Worm (Caenorhabditis elegans) whole organism, dauer: Measurements from ENCODE around the gene F26G1.11.

Experiments used
- unc-62 ChIP-seq: sonication (generic microtip); optimal IDR thresholded peaks from 2 replicates; lab custom pipeline; 2017; ENCODE audit warnings: missing biosample characterization, missing genetic modification reagents, missing genetic modification characterization

Gene F26G1.11

DNA sequence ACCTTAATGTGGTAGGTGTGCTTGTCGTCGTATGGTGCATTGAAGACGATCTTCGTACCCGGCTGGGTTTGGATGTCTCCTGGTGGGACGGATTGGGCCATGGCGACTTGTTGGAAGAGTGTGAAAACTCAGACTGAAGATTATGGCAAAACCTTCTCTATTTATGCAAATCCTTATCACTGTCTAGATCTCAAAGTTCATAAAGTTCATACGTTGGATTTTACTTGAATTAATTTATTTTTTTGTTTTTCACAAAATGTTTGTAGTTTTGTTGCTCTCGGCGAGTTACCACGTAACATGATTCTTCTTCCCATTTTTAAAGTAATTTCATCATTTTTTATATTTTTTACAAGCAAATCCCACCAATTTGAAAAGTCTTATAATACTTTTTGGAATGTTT is 9.2 kb downstream of the F26G1.11 start, which contains the start of gene msp-3:
TSS of gene msp-3 (minus strand) at position 101 of the 400 bp plus-strand sequence.
- TF ChIP-seq unc-62 (GFP tag; lab: Kevin White, UChicago): no peak

DNA sequence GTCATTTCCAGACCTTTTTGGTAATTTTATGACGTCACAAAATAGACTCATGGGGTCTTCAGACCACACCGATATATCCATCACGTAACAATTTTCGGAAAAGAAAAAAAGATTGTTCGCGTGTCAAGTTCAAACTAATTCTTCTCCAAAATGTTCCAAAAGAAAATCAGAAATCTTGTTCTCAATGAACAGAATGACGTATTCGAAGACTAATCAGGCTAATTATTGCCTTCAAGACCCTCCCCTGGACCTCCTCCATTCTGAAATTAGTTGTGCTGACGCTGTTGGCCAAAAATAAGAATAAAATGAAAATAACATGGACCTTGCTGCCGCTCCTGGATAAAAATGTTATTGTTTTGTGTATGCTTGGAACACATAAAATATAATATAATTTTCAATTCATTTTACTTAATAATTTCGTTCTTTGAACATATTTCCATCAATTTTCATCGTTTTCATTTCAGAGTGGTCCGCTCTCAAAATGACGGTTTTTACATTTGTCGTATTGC is 13.0 kb downstream of the F26G1.11 start, which contains the start of gene F26G1.15:
TSS of gene F26G1.15 (plus strand) at position 459 of the 509 bp plus-strand sequence.
- TF ChIP-seq unc-62 (GFP tag; lab: Kevin White, UChicago): no peak

DNA sequence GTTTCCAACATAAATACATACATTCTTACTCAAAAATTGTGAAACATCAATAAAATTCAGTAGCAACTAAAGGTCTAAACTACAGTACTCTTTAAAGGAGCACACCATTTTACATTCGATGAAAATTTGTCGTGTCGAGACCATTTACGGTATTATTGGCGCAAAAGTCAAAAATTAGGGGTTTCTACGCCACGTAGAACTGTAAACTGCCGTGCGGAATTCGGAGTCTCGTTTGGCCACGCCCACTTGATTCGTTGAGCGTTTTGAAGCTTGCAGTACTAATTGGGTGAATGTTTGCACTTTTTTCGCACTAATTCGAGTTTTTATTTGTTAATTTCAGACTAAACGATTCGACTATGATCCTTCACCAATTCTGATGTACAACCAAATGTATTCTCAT is 13.8 kb downstream of the F26G1.11 start:
- no peak for TF ChIP-seq unc-62 (GFP tag; lab: Kevin White, UChicago)

DNA sequence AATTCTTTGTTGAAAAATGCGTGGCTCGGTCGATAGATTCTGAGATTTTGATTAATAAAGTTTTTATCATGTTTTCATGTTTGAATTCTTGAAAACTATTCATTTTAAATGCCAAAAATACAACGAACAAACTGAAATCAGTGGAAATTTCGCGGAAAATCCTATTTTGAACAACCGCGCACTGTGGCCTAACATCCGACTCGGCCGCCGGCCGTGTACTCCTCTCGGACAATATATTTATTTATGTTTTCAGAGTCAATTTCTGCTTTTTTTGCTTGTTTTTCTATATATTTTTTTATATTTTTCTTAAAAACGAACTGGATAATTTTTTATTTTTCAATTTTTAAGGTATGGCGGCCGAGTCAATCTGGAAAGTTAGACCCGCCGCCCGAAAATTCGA is 14.3 kb downstream of the F26G1.11 start, which contains the start of gene F26G1.1:
TSS of gene F26G1.1 (plus strand) at position 347 of the 400 bp plus-strand sequence.
- no peak for TF ChIP-seq unc-62 (GFP tag; lab: Kevin White, UChicago)

DNA sequence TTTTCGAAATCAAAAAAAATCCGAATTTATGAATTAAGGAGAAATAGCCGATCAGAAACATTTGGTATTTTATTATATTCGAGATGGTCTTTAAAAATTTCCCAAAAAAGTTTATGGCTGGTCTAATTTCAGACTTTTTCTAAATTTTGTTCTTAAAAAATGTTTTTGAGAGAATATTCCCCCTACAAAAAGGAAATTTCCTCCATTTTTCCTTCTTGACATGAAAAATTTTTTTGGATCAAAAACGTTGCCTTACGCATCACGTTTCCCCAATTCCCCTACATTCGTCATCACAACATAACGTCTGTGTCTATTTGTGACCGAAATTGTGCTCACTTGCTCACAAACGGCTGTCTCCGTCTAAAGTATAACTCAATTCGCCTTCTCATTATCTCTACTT is 16.4 kb downstream of the F26G1.11 start:
- no peak for TF ChIP-seq unc-62 (GFP tag; lab: Kevin White, UChicago)

DNA sequence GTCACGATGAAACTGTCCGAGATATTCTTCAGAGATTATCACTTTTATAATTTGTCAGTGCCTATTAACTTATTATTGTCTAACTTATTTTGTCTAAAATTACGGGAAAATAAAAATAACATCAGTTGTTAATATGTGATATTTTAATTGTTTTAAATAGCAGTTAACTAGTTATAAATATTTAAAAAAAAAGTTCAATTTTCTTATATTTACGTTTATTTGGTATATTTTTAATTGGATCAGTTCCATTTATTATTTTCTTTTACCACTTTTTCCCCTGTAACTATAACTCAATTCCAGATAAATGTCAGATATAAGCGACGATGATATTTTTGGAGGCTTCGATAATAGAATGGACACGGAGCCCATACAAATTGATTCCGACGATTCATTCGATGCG is 18.5 kb downstream of the F26G1.11 start, which contains the start of gene C33F10.4:
TSS of gene C33F10.4 (plus strand) at position 301 of the 400 bp plus-strand sequence.
- TF ChIP-seq unc-62 (GFP tag; lab: Kevin White, UChicago): no peak

DNA sequence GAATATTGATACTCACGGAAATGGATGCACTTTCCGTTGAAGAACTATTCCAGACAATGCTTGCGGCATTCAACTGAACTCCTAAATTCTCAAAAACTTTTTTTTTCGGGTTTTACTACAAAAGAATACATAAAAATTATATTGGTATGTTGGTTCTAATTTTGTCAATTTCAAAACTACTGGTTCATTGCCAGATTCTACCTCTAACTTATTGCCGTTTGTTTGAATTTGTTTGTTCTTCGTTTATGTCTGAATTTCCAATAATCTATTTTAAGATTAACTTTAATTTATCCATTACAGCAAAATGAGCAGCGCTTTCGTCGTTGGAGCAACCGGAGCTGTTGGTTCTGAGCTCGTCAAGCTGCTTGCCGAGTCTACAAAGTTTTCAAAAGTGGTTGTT is 20.1 kb downstream of the F26G1.11 start, which contains the start of gene C33F10.14:
TSS of gene C33F10.14 (plus strand) at position 301 of the 400 bp plus-strand sequence.
- no peak for TF ChIP-seq unc-62 (GFP tag; lab: Kevin White, UChicago)

DNA sequence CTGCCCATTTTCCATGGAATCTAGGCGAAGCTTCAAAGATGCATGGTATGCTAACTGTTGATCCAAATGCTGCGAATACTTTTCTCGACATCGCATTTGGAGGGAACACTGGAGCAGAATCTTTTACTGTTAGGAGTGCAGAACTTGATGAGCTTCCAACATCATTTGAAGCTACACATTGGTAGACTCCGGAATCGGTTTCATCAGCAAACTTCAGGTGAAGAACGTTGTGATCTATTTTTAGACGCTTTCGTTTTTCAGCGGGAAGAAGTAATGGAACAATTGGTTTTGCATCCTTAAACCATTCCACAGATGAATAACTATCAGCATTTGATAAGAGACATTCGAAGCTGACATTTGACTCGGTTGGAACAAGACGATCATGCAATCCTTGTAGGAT is 23.6 kb downstream of the F26G1.11 start:
- TF ChIP-seq unc-62 (GFP tag; lab: Kevin White, UChicago): no peak

DNA sequence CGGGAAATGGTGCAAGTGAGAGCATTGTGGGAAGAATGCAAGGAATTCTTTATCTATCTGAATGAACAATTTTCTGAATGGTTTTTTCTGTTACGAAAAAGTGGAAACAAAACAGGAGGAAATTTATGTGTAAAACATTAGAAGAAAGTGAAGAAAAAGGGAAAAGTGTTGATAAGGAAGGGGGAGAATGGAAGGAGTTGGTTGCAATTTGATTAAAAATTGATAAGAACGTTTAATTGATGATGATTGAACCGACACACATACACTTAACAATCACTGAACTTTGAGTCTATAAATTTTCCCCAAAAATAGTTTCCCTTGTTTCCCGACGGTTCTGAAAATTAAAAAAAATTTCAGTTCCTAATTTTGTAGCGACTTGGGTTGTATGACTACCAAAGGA is 26.0 kb downstream of the F26G1.11 start:
- no peak for TF ChIP-seq unc-62 (GFP tag; lab: Kevin White, UChicago)

DNA sequence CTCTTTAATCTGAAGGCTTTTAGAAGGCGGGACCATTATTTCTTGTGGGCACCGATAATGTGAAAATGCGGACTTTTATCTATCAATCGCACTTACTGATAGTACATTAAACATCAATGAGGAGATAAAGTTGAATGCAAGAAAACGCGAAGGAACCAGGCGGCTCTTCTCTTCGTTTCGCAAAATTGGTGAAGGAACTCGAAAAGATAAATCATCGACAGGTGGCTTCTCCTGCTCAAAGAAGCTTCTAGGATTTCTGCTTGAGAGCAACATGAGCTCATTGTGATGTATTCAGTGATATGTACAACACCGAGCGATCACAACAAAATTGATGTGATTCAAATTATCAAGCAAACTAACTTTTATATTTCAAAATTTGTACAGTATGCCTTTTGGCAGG is 28.9 kb downstream of the F26G1.11 start:
- TF ChIP-seq unc-62 (GFP tag; lab: Kevin White, UChicago): no peak

DNA sequence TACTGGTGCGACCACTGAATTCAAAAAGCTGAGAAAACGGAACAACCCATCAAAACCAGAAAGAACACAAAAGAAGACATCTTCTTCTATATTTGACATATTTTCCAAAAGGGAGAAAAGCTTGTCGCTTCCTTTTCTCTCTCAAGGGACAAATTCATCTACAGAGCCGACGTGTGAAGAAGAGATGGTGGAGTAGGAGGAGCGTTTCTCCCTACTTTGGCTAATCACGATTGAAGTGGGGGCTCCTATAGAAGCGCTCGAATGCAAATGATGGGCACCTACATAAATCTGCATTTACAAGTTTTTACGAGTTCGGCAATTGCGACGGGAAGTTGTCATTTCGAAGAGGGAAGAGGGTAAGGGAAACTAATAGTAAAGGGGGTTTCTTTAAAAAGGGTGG is 29.3 kb downstream of the F26G1.11 start:
- TF ChIP-seq unc-62 (GFP tag; lab: Kevin White, UChicago): no peak

DNA sequence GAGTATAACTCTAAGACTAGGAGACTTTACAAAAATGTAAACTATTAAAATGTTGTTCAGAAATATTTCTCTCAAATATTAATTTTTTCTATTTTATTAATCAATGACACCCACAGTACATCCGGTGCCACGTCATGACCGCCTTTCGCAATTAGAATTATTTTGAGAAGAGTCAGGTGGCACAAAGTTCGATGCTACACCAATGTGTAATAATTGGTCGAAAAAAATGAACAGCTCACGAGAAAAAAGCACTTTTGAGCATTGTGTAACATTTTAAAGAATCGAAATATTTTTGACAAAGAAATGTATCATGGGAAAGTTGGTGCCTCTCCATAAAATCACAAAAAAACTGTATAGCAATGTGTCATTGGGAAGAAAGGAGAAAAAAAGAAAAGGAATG is 29.8 kb downstream of the F26G1.11 start:
- no peak for TF ChIP-seq unc-62 (GFP tag; lab: Kevin White, UChicago)

DNA sequence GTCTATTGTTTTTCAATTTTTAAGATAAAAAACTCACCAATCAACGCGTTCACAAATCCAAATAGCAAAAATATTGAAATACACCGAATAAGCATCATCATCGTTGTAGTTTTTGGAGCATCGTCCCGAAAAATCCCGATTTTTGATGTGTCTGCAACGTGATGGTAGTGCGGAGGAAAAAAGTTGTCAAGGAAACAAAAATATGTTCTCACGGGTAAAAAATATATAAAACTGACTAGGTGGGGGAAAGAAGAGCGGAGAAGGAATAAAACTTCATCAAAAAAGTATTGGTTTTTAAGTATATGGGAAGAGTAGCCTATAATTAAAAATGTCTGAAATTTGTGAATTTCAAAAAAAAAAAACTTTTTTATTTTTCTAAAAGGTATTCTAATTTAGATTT is 35.0 kb downstream of the F26G1.11 start, which contains the start of gene rig-6:
TSS of gene rig-6 (minus strand) at position 101 of the 400 bp plus-strand sequence.
- TF ChIP-seq unc-62 (GFP tag; lab: Kevin White, UChicago): no peak

DNA sequence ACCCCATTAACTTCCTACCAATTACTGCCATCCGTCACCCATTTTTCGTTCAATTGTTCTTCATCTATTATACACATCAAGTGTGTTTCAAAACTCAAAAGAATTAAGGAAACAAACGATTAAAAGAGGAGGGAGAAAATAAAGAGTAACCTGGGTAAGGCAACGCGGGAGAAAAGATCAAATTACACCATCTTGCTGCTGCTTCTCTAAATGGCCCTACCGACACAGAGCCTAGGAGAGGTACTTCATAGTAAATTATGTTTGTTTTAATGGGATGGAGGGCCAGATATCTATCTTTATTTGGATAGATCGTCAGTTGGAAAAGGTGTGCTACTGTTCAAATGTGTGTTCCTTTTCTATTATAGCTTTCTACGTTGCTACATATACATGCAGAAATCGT is 38.4 kb downstream of the F26G1.11 start:
- TF ChIP-seq unc-62 (GFP tag; lab: Kevin White, UChicago): no peak

DNA sequence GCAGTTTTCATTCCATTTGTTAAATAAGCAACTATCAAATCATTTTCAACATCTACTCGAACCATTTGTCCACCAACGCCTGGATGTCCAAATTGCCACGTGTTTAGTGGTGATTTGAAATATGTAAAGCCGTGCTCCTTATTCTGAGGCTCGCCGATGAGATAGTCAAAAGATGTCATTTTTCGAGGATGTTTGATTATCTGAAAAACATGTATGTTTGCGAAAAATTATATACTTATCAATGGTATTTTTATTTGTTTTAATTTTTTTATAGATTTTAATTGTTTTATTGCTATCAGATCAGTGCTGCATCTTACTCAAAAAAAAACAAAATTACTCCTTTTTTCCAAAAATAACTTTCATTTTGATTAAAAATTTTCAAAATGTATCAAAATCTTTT is 41.8 kb downstream of the F26G1.11 start:
- TF ChIP-seq unc-62 (GFP tag; lab: Kevin White, UChicago): no peak

DNA sequence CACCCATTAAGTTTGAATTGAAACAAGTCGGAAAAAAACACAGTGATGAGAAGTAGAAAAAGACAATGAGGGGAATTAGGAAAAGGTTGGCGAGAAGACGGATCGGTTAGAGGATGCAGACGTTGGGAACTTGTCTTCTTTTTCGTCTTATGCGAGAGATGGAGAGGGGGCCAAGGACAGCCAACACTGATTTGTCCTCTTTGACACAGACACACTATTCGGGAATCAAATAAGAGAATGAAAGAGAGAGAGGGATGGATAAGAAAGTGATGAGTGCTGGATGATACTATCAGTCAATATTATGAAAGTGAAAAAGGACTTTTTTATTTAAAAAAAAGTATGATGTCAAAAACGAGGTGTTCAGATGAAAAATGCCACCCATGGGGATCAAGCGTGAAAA is 44.8 kb downstream of the F26G1.11 start, which contains the start of gene lact-5:
TSS of gene lact-5 (minus strand) at position 1 of the 400 bp plus-strand sequence.
- no peak for TF ChIP-seq unc-62 (GFP tag; lab: Kevin White, UChicago)

DNA sequence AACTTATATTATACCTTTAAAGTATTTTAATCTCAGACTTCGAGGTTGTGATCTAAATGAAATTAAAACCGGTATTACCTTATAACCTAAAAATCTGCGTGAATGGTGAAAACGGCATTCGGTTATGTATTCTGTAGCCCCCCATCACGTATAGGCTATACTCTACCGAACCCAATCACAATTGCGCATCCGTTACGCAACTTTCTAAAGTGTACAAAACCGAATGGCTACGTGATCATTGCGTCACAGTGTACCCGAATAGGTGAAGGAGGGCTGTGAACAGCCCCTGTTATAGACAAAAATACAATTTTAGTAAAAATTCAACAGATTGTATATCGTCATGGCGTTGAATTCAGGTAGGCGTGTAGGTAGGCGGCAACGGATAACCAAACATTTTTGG is 45.7 kb downstream of the F26G1.11 start:
- no peak for TF ChIP-seq unc-62 (GFP tag; lab: Kevin White, UChicago)
